Fruit fly (Drosophila melanogaster): ENCODE results near the gene CG1628.

Gene CG1628

DNA sequence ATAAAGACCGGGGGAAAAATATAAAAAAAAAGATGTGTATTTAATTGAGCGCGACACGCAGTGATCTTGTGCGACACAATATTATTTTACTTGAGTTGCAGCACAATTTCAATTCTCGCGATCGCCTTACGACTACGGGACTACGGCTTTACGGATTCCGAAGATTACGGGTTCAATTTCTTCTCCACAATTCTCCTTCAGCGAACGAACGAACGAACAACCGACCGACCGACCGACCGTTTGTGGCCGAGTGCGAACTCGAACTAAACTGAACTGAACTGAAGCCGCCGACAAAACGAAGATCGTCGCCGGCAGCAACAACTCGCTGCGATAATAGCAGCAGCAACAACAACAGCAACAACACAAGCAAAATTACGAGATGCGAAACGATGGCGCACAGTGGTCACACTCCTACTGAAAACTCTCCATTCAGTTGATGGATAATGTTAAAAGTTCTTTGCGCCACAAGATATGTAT lies 17.3 kb downstream of the CG1628 start, which contains the start of gene spri (continued):
- TF ChIP-seq Eip78C (GFP tag) (peak; percentile 66), CG6808 (GFP tag; optimal IDR thresholded peaks at IDR 0.05) (peak; percentile 70), dsx (GFP tag; optimal IDR thresholded peaks at IDR 0.05; ENCODE audit: poor library complexity, severe bottlenecking) (peak; percentile 39), CG8119 (GFP tag; IDR thresholded peaks at IDR 0.05) (peak; percentile 66; the same call in 2 of the 3 replicates), svp (GFP tag) (peak; percentile 97), CG6854 (GFP tag; optimal IDR thresholded peaks at IDR 0.05) (peak; percentile 41), CG11762 (GFP tag; optimal IDR thresholded peaks at IDR 0.05; ENCODE audit: insufficient read depth) (no peak), CG10631 (GFP tag; optimal IDR thresholded peaks at IDR 0.05) (no peak), CG9139 (GFP tag; optimal IDR thresholded peaks at IDR 0.05) (peak; percentile 62), esn (GFP tag; optimal IDR thresholded peaks at IDR 0.05) (peak; percentile 8), CG32006 (GFP tag; optimal IDR thresholded peaks at IDR 0.05) (no peak), salr (GFP tag; optimal IDR thresholded peaks at IDR 0.05) (no peak), Eip75B (GFP tag; optimal IDR thresholded peaks at IDR 0.05) (no peak), CG7368 (GFP tag; optimal IDR thresholded peaks at IDR 0.05) (peak; percentile 2), CG3032 (tag; optimal IDR thresholded peaks at IDR 0.05) (peak; percentile 46), ss (GFP tag; optimal IDR thresholded peaks at IDR 0.05) (peak; percentile 58 to 74), Met (GFP tag; optimal IDR thresholded peaks at IDR 0.05) (no peak), Gug (GFP tag; IDR thresholded peaks at IDR 0.05) (0 out of 2 replicates have a peak, but pooled peaks have one; percentile 36), CG11902 (GFP tag; optimal IDR thresholded peaks at IDR 0.05) (no peak)

DNA sequence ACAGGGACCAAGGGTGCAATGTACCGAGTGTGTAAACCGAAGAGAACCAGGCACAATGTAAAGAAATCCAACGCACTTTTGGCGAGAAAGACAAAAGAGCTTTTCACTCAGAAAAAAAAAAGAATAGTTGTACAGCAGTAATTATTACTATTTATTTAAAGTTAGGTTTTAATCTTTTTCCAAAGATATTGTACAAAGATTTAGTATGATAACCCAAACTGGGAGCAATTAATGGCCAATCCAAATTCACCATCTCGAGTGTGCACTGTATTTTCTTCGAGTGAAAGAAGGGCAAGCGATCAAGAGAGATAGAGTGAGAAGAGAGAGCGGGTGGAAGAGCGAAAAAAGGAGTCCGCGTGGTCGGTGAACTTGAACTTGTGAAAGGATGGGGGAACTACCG lies 18.1 kb downstream of the CG1628 start:
- TF ChIP-seq acj6 (GFP tag; optimal IDR thresholded peaks at IDR 0.05) (peak; percentile 94), Lpt (GFP tag; optimal IDR thresholded peaks at IDR 0.05) (peak; percentile 70), CG32006 (GFP tag; optimal IDR thresholded peaks at IDR 0.05) (peak; percentile 65), Hr38 (GFP tag; optimal IDR thresholded peaks at IDR 0.05) (no peak), CG11902 (GFP tag; optimal IDR thresholded peaks at IDR 0.05) (peak; percentile 92), spab (GFP tag; optimal IDR thresholded peaks at IDR 0.05) (peak; percentile 89), CG31627 (GFP tag; optimal IDR thresholded peaks at IDR 0.05) (peak; percentile 97), CG3919 (GFP tag; optimal IDR thresholded peaks at IDR 0.05) (peak; percentile 96), CG15336 (GFP tag; IDR thresholded peaks at IDR 0.05) (peak; percentile 55), CG3032 (tag; optimal IDR thresholded peaks at IDR 0.05) (peak; percentile 96), CG6854 (GFP tag; optimal IDR thresholded peaks at IDR 0.05) (peak; percentile 75), esn (GFP tag; optimal IDR thresholded peaks at IDR 0.05) (peak; percentile 97), Eip78C (GFP tag) (peak; percentile 99), Eip75B (GFP tag; optimal IDR thresholded peaks at IDR 0.05) (peak; percentile 97), salr (GFP tag; optimal IDR thresholded peaks at IDR 0.05) (peak; percentile 67 to 92), dac (GFP tag; optimal IDR thresholded peaks at IDR 0.05) (peak; percentile 36), OdsH (GFP tag; optimal IDR thresholded peaks at IDR 0.05) (peak; percentile 94), achi (GFP tag; optimal IDR thresholded peaks at IDR 0.05) (peak; percentile 90), svp (GFP tag) (peak; percentile 99), CG6808 (GFP tag; optimal IDR thresholded peaks at IDR 0.05) (peak; percentile 87), Eip93F (GFP tag; optimal IDR thresholded peaks at IDR 0.05) (peak; percentile 94), Sox14 (GFP tag; optimal IDR thresholded peaks at IDR 0.05) (peak; percentile 95), CG6276 (GFP tag; optimal IDR thresholded peaks at IDR 0.05) (no peak), CG11762 (GFP tag; optimal IDR thresholded peaks at IDR 0.05; ENCODE audit: insufficient read depth) (peak; percentile 86), Gug (GFP tag; IDR thresholded peaks at IDR 0.05) (peak; percentile 74), CG16779 (tag; optimal IDR thresholded peaks at IDR 0.05) (peak; percentile 58), Met (GFP tag; optimal IDR thresholded peaks at IDR 0.05) (peak; percentile 97), net (GFP tag; optimal IDR thresholded peaks at IDR 0.05) (peak; percentile 86), fd85E (GFP tag; optimal IDR thresholded peaks at IDR 0.05) (peak; percentile 58), CG34406 (GFP tag; optimal IDR thresholded peaks at IDR 0.05) (peak; percentile 92), Blimp-1 (GFP tag; optimal IDR thresholded peaks at IDR 0.05) (peak; percentile 86), ss (GFP tag; optimal IDR thresholded peaks at IDR 0.05) (peak; percentile 88 to 94), CG10669 (GFP tag; optimal IDR thresholded peaks at IDR 0.05) (peak; percentile 95), cyc (GFP tag; optimal IDR thresholded peaks at IDR 0.05) (peak; percentile 97), CG1621 (tag; optimal IDR thresholded peaks at IDR 0.05) (peak; percentile 92), CG10631 (GFP tag; optimal IDR thresholded peaks at IDR 0.05) (peak; percentile 95), Sox15 (GFP tag; optimal IDR thresholded peaks at IDR 0.05) (peak; percentile 92), Hr39 (GFP tag; optimal IDR thresholded peaks at IDR 0.05) (peak; percentile 96), Sox102F (GFP tag; optimal IDR thresholded peaks at IDR 0.05) (peak; percentile 97), CG7368 (GFP tag; optimal IDR thresholded peaks at IDR 0.05) (peak; percentile 93), CG9139 (GFP tag; optimal IDR thresholded peaks at IDR 0.05) (peak; percentile 80), Smox (GFP tag; optimal IDR thresholded peaks at IDR 0.05) (peak; percentile 96), CG4318 (GFP tag; optimal IDR thresholded peaks at IDR 0.05) (no peak), pdm3 (GFP tag; optimal IDR thresholded peaks at IDR 0.05) (peak; percentile 96)
